Fruit fly (Drosophila melanogaster): Measurements from ENCODE around the gene CG15403.

dm6 chr2L:3131641-3132040, 3.2 kb downstream of the CG15403 start:
- no peak for TF ChIP-seq CG8478 (optimal IDR thresholded peaks at IDR 0.05)
- no peak for TF ChIP-seq CTCF (optimal IDR thresholded peaks at IDR 0.05)
